Worm (Caenorhabditis elegans) whole organism, young adult: ENCODE data around the gene clec-148.

ENCODE experiments used
- C17E4.6 ChIP-seq: fragments of 200-800 bp; sonication (Bioruptor generic); IDR thresholded peaks from 2 replicates; pipeline ENCODE4 v1.3.6; 2022; ENCODE audit warnings: missing genetic modification reagents, missing genetic modification characterization, missing compliant biosample characterization
- D2030.7 ChIP-seq: fragments of 200-800 bp; sonication (Bioruptor generic); IDR thresholded peaks from 2 replicates; pipeline ENCODE4 v1.3.6; 2022; ENCODE audit warnings: missing genetic modification reagents, missing genetic modification characterization, missing compliant biosample characterization
- F10E7.11 ChIP-seq: sonication (generic microtip); optimal IDR thresholded peaks from 2 replicates; lab custom pipeline; 2017; ENCODE audit warnings: mild to moderate bottlenecking, missing genetic modification characterization, moderate library complexity, missing compliant biosample characterization
- F33H1.4 ChIP-seq: fragments of 200-800 bp; sonication (Bioruptor generic); IDR thresholded peaks from 2 replicates; pipeline ENCODE4 v1.3.6; 2022; ENCODE audit warnings: missing genetic modification reagents, missing genetic modification characterization, missing compliant biosample characterization
- F49E8.2 ChIP-seq: sonication (generic microtip); optimal IDR thresholded peaks from 3 replicates; lab custom pipeline; 2017; ENCODE audit warnings: missing genetic modification characterization, mild to moderate bottlenecking, missing compliant biosample characterization, antibody characterized with exemption, moderate library complexity; ENCODE audit not compliant: insufficient read depth
- K12H6.12 ChIP-seq: fragments of 200-800 bp; sonication (Bioruptor generic); optimal IDR thresholded peaks from 2 replicates; lab custom pipeline; 2018; ENCODE audit warnings: mild to moderate bottlenecking, missing genetic modification characterization, missing compliant biosample characterization
- Y79H2A.3 ChIP-seq: fragments of 200-800 bp; sonication (Bioruptor generic); conservative IDR thresholded peaks from 2 replicates; pipeline ENCODE4 v1.3.6; 2022; ENCODE audit warnings: missing genetic modification reagents, missing genetic modification characterization, missing compliant biosample characterization
- aptf-3 ChIP-seq: fragments of 200-800 bp; sonication (Bioruptor generic); IDR thresholded peaks from 2 replicates; pipeline ENCODE4 v1.3.6; 2022; ENCODE audit warnings: missing genetic modification characterization, missing compliant biosample characterization
- atf-7 ChIP-seq: sonication (generic microtip); optimal IDR thresholded peaks from 2 replicates; lab custom pipeline; 2017; ENCODE audit warnings: mild to moderate bottlenecking, missing genetic modification characterization, missing compliant biosample characterization
- athp-1 ChIP-seq: sonication (generic microtip); optimal IDR thresholded peaks from 2 replicates; lab custom pipeline; 2017; ENCODE audit warnings: mild to moderate bottlenecking, missing genetic modification characterization, missing compliant biosample characterization
- bed-1 ChIP-seq: fragments of 200-800 bp; sonication (Bioruptor generic); IDR thresholded peaks from 2 replicates; pipeline ENCODE4 v1.3.6; 2022; ENCODE audit warnings: missing genetic modification reagents, missing genetic modification characterization, missing compliant biosample characterization
- cebp-1 ChIP-seq, 2 experiments: fragments of 200-800 bp in 1 of 2; sonication (Bioruptor generic) in 1 of 2; sonication (generic microtip) in 1 of 2; IDR thresholded peaks in 1 of 2; optimal IDR thresholded peaks in 1 of 2; 2 replicates each; pipeline versions ENCODE4 v1.3.6 to Lab custom; 2017 to 2022; ENCODE audit warnings: missing compliant biosample characterization in 2 of 2, missing genetic modification characterization in 2 of 2, mild to moderate bottlenecking in 1 of 2, missing genetic modification reagents in 1 of 2, moderate library complexity in 1 of 2
- ceh-27 ChIP-seq: fragments of 200-800 bp; sonication (Bioruptor generic); optimal IDR thresholded peaks from 2 replicates; lab custom pipeline; 2018; ENCODE audit warnings: mild to moderate bottlenecking, missing genetic modification characterization, moderate library complexity, missing compliant biosample characterization
- ceh-58 ChIP-seq: fragments of 200-800 bp; sonication (Bioruptor generic); IDR thresholded peaks from 2 replicates; pipeline ENCODE4 v1.3.6; 2022; ENCODE audit warnings: missing genetic modification characterization, missing compliant biosample characterization
- chd-7 ChIP-seq: sonication (generic microtip); optimal IDR thresholded peaks from 2 replicates; lab custom pipeline; 2016; ENCODE audit warnings: mild to moderate bottlenecking, missing genetic modification characterization, moderate library complexity, missing compliant biosample characterization
- dox-1 ChIP-seq: fragments of 200-800 bp; sonication (Bioruptor generic); IDR thresholded peaks from 2 replicates; pipeline ENCODE4 v1.3.6; 2022; ENCODE audit warnings: missing genetic modification reagents, missing genetic modification characterization, missing compliant biosample characterization
- dpff-1 ChIP-seq: sonication (generic microtip); optimal IDR thresholded peaks from 2 replicates; lab custom pipeline; 2017; ENCODE audit warnings: mild to moderate bottlenecking, missing genetic modification characterization, missing compliant biosample characterization
- dpl-1 ChIP-seq: fragments of 150-350 bp; optimal IDR thresholded peaks from 2 replicates; lab custom pipeline; 2014; ENCODE audit warnings: missing biosample characterization, missing genetic modification reagents, missing genetic modification characterization
- ets-4 ChIP-seq: fragments of 200-800 bp; sonication (Bioruptor generic); optimal IDR thresholded peaks from 2 replicates; lab custom pipeline; 2018; ENCODE audit warnings: mild to moderate bottlenecking, missing genetic modification characterization, missing compliant biosample characterization
- lag-1 ChIP-seq: fragments of 200-800 bp; sonication (Bioruptor generic); IDR thresholded peaks from 2 replicates; pipeline ENCODE4 v1.3.6; 2022; ENCODE audit warnings: missing genetic modification reagents, missing genetic modification characterization, missing compliant biosample characterization
- let-526 ChIP-seq: fragments of 200-800 bp; sonication (Bioruptor generic); IDR thresholded peaks from 2 replicates; pipeline ENCODE4 v1.3.6; 2022; ENCODE audit warnings: missing genetic modification reagents, missing genetic modification characterization, missing compliant biosample characterization
- let-607 ChIP-seq, 2 experiments: fragments of 200-800 bp in 1 of 2; sonication (Bioruptor generic) in 1 of 2; sonication (generic microtip) in 1 of 2; optimal IDR thresholded peaks; 2 replicates each; lab custom pipeline; 2016 to 2018; ENCODE audit warnings: mild to moderate bottlenecking in 2 of 2, missing compliant biosample characterization in 2 of 2, missing genetic modification characterization in 2 of 2, moderate library complexity in 2 of 2, missing genotype in 1 of 2
- lsy-27 ChIP-seq: sonication (generic microtip); optimal IDR thresholded peaks from 2 replicates; lab custom pipeline; 2017; ENCODE audit warnings: missing genetic modification characterization, mild to moderate bottlenecking, missing compliant biosample characterization, antibody characterized with exemption, missing genotype, borderline replicate concordance; ENCODE audit not compliant: insufficient read depth
- madf-3 ChIP-seq: fragments of 200-800 bp; sonication (Bioruptor generic); IDR thresholded peaks from 2 replicates; pipeline ENCODE4 v1.3.6; 2022; ENCODE audit warnings: missing genetic modification reagents, missing genetic modification characterization, missing compliant biosample characterization
- madf-8 ChIP-seq: fragments of 200-800 bp; sonication (Bioruptor generic); conservative IDR thresholded peaks from 2 replicates; pipeline ENCODE4 v1.3.6; 2022; ENCODE audit warnings: missing genetic modification reagents, missing genetic modification characterization, missing compliant biosample characterization
- nfya-1 ChIP-seq: sonication (generic microtip); optimal IDR thresholded peaks from 2 replicates; lab custom pipeline; 2017; ENCODE audit warnings: antibody characterized with exemption, missing compliant biosample characterization, missing genetic modification characterization, borderline replicate concordance; ENCODE audit not compliant: insufficient read depth
- nhr-80 ChIP-seq: sonication (generic microtip); optimal IDR thresholded peaks from 2 replicates; lab custom pipeline; 2016; ENCODE audit warnings: missing genetic modification characterization, missing compliant biosample characterization
- pbrm-1 ChIP-seq: fragments of 200-800 bp; sonication (Bioruptor generic); IDR thresholded peaks from 2 replicates; pipeline ENCODE4 v1.3.6; 2022; ENCODE audit warnings: missing genetic modification reagents, missing genetic modification characterization, missing compliant biosample characterization
- repo-1 ChIP-seq: sonication (generic microtip); optimal IDR thresholded peaks from 2 replicates; lab custom pipeline; 2017; ENCODE audit warnings: mild to moderate bottlenecking, missing genetic modification characterization, missing compliant biosample characterization
- sea-2 ChIP-seq: fragments of 200-800 bp; sonication (Bioruptor generic); IDR thresholded peaks from 2 replicates; pipeline ENCODE4 v1.3.6; 2022; ENCODE audit warnings: missing genetic modification characterization, missing compliant biosample characterization
- snpc-1.3 ChIP-seq: sonication (generic microtip); optimal IDR thresholded peaks from 2 replicates; lab custom pipeline; 2017; ENCODE audit warnings: missing genetic modification characterization, mild to moderate bottlenecking, missing compliant biosample characterization, antibody characterized with exemption, moderate library complexity, missing genotype, missing genetic modification reagents; ENCODE audit not compliant: insufficient read depth
- snpc-4 ChIP-seq, 5 experiments: fragments of 150-350 bp in 1 of 5; sonication (generic microtip) in 4 of 5; optimal IDR thresholded peaks; 2 replicates each; lab custom pipeline; 2014 to 2018; ENCODE audit warnings: missing genetic modification characterization in 5 of 5, missing biosample characterization in 3 of 5, antibody characterized with exemption in 2 of 5, mild to moderate bottlenecking in 2 of 5, missing compliant biosample characterization in 2 of 5, missing genotype in 2 of 5, moderate library complexity in 2 of 5, missing genetic modification reagents in 1 of 5
- tbp1 ChIP-seq: fragments of 200-800 bp; sonication (Bioruptor generic); optimal IDR thresholded peaks from 2 replicates; lab custom pipeline; 2018; ENCODE audit warnings: mild to moderate bottlenecking, missing genetic modification characterization, missing compliant biosample characterization
- unc-130 ChIP-seq: sonication (generic microtip); optimal IDR thresholded peaks from 2 replicates; lab custom pipeline; 2016; ENCODE audit warnings: missing genetic modification reagents, missing genetic modification characterization, missing compliant biosample characterization
- unc-62 ChIP-seq: fragments of 150-350 bp; optimal IDR thresholded peaks from 2 replicates; lab custom pipeline; 2014; ENCODE audit warnings: missing biosample characterization, missing genetic modification reagents, missing genetic modification characterization
- ztf-22 ChIP-seq: fragments of 200-800 bp; sonication (Bioruptor generic); optimal IDR thresholded peaks from 2 replicates; lab custom pipeline; 2018; ENCODE audit warnings: mild to moderate bottlenecking, missing genetic modification characterization, moderate library complexity, missing compliant biosample characterization
- ztf-25 ChIP-seq: fragments of 200-800 bp; sonication (Bioruptor generic); IDR thresholded peaks from 2 replicates; pipeline ENCODE4 v1.3.6; 2022; ENCODE audit warnings: missing genetic modification reagents, missing genetic modification characterization, missing compliant biosample characterization
- ztf-26 ChIP-seq: sonication (generic microtip); optimal IDR thresholded peaks from 2 replicates; lab custom pipeline; 2017; ENCODE audit warnings: missing genetic modification characterization, missing compliant biosample characterization
- ztf-28 ChIP-seq: fragments of 200-800 bp; sonication (Bioruptor generic); IDR thresholded peaks from 2 replicates; pipeline ENCODE4 v1.3.6; 2022; ENCODE audit warnings: missing genetic modification reagents, missing genetic modification characterization, missing compliant biosample characterization
- ztf-3 ChIP-seq: fragments of 200-800 bp; sonication (Bioruptor generic); optimal IDR thresholded peaks from 2 replicates; lab custom pipeline; 2018; ENCODE audit warnings: mild to moderate bottlenecking, missing genetic modification characterization, missing compliant biosample characterization

The clec-148 gene

ce11 chrIII:154168-154567, 21.5 kb downstream of the clec-148 start:
- TF ChIP-seq dox-1 (GFP tag; lab: Robert Waterston, UW) = no peak; the same call in 1 of the 2 replicates
- TF ChIP-seq dpl-1 (GFP tag; lab: Kevin White, UChicago) = no peak
- peak; percentile 5 for TF ChIP-seq tbp1 (GFP tag; lab: Kevin White, UChicago)
- TF ChIP-seq dpff-1 = no peak
- TF ChIP-seq chd-7 = no peak
- TF ChIP-seq snpc-4 (GFP tag; optimal IDR thresholded peaks at IDR 0.05; lab: Kevin White, UChicago) = no peak
- no peak for TF ChIP-seq snpc-4 (tag; optimal IDR thresholded peaks at IDR 0.05; lab: Kevin White, UChicago)
- TF ChIP-seq ceh-58 = no peak
- TF ChIP-seq madf-8 (GFP tag; lab: Robert Waterston, UW) = no peak
- TF ChIP-seq unc-62 (GFP tag; lab: Kevin White, UChicago) = no peak
- TF ChIP-seq F33H1.4 = no peak
- peak; percentile 52 for TF ChIP-seq ztf-22 (GFP tag; lab: Kevin White, UChicago)
- no peak for TF ChIP-seq D2030.7
- TF ChIP-seq ceh-27 (GFP tag; lab: Kevin White, UChicago) = no peak
- no peak for TF ChIP-seq ztf-25 (GFP tag; lab: Robert Waterston, UW)
- no peak for TF ChIP-seq Y79H2A.3 (GFP tag; lab: Robert Waterston, UW)
- TF ChIP-seq lsy-27 (tag; lab: Kevin White, UChicago) = no peak
- TF ChIP-seq F10E7.11 (tag; lab: Kevin White, UChicago) = no peak
- no peak for TF ChIP-seq ztf-26 (tag; lab: Kevin White, UChicago)
- no peak for TF ChIP-seq nfya-1 (tag; lab: Kevin White, UChicago)
- TF ChIP-seq let-526 = no peak
- no peak for TF ChIP-seq sea-2 (GFP tag; lab: Robert Waterston, UW)
- no peak for TF ChIP-seq bed-1 (GFP tag; lab: Robert Waterston, UW)
- TF ChIP-seq snpc-1.3 (tag; lab: Kevin White, UChicago) = no peak
- TF ChIP-seq atf-7 (tag; lab: Kevin White, UChicago) = peak; percentile 40
- TF ChIP-seq aptf-3 (GFP tag; lab: Robert Waterston, UW) = no peak
- no peak for TF ChIP-seq cebp-1 (GFP tag; IDR thresholded peaks at IDR 0.05; lab: Robert Waterston, UW)
- no peak for TF ChIP-seq cebp-1 (tag; optimal IDR thresholded peaks at IDR 0.05; lab: Kevin White, UChicago)
- TF ChIP-seq let-607 (tag; optimal IDR thresholded peaks at IDR 0.05; lab: Kevin White, UChicago) = no peak
- TF ChIP-seq repo-1 (tag; lab: Kevin White, UChicago) = no peak
- TF ChIP-seq unc-130 (GFP tag; lab: Kevin White, UChicago) = no peak
- no peak for TF ChIP-seq pbrm-1 (GFP tag; lab: Robert Waterston, UW)
- TF ChIP-seq ets-4 (GFP tag; lab: Kevin White, UChicago) = peak; percentile 19
- peak; percentile 96 for TF ChIP-seq nhr-80 (tag; lab: Kevin White, UChicago)
- TF ChIP-seq K12H6.12 = no peak
- TF ChIP-seq C17E4.6 (GFP tag; lab: Robert Waterston, UW) = no peak
- no peak for TF ChIP-seq ztf-28 (GFP tag; lab: Robert Waterston, UW)
- no peak for TF ChIP-seq lag-1 (GFP tag; lab: Robert Waterston, UW)
- TF ChIP-seq ztf-3 (GFP tag; lab: Kevin White, UChicago) = no peak
- no peak for TF ChIP-seq athp-1
- no peak for TF ChIP-seq madf-3 (GFP tag; lab: Robert Waterston, UW)
- TF ChIP-seq F49E8.2 = no peak
